Fruit fly (Drosophila melanogaster): ENCODE results near the gene mRpL51.

mRpL51 gene

DNA sequence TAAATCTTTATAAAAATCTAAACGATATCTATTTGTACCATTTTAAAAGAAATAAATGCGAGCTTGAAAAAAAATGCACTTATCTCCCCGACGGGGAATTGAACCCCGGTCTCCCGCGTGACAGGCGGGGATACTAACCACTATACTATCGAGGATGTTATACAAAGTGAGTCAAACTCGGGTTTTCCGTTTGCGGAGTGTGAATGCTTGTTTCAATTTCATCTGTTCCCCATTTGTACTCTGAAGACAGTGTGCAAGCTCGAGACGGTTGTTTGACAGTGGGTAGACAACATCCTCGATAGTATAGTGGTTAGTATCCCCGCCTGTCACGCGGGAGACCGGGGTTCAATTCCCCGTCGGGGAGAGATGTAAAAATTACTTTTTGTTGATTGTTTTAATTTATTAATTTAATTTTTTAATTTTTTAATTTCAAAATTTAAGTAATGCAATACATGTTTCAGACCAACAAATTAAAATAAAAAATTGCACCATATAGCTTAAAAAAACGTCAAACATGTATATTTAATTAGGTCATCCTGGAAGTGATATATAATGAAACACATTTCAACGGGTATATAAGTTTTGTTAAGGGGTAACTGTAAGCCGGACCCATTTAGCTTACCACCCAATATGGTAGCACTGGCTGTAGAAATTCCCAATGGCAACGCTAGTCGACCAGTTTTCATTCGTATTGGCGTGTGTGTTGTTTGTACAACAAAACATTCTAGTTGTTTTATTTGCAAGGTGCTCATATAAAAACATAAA lies 24.5 kb upstream of the mRpL51 start, which contains the start of gene Sema1a:
Sema1a (plus strand) TSS at position 679 of the 765 bp plus-strand sequence.
- TF ChIP-seq ttk (optimal IDR thresholded peaks at IDR 0.05), result no peak
- TF ChIP-seq h (optimal IDR thresholded peaks at IDR 0.05), result no peak
- no peak for TF ChIP-seq insv (optimal IDR thresholded peaks at IDR 0.05)
- no peak for TF ChIP-seq Myc (optimal IDR thresholded peaks at IDR 0.05)
- TF ChIP-seq psq (optimal IDR thresholded peaks at IDR 0.05), result no peak
- TF ChIP-seq Sin3A (optimal IDR thresholded peaks at IDR 0.05), result no peak

DNA sequence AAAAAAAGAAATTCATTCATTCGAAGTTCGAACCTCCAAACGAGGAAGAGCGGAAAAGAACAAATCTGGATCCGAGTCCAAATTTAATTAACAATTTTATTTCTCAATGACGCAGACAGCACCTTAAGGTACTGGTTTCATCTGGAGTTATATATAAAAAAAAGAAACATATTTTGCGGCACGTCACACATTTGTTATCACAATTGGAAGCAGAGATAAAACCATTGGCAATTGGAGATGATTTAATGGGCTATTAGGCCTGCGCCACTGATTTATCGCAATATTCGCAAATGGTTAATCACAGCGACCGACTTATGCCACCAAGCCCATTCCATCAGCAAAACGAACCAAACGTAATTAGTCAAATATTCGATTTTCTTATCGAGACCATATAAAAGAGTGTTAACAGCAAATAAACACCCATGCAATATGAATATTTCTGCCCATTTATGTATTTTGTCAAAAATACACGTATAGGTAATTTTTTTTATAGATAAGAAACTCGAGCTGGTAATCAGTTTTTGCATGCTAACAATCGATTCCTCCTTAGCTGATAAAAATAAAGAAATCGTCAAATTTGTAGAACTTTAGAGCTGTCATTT lies 21.4 kb upstream of the mRpL51 start:
- TF ChIP-seq Sin3A (optimal IDR thresholded peaks at IDR 0.05) (no peak), Myc (optimal IDR thresholded peaks at IDR 0.05) (no peak), insv (optimal IDR thresholded peaks at IDR 0.05) (no peak), h (optimal IDR thresholded peaks at IDR 0.05) (no peak), ttk (optimal IDR thresholded peaks at IDR 0.05) (no peak), psq (optimal IDR thresholded peaks at IDR 0.05) (no peak)

DNA sequence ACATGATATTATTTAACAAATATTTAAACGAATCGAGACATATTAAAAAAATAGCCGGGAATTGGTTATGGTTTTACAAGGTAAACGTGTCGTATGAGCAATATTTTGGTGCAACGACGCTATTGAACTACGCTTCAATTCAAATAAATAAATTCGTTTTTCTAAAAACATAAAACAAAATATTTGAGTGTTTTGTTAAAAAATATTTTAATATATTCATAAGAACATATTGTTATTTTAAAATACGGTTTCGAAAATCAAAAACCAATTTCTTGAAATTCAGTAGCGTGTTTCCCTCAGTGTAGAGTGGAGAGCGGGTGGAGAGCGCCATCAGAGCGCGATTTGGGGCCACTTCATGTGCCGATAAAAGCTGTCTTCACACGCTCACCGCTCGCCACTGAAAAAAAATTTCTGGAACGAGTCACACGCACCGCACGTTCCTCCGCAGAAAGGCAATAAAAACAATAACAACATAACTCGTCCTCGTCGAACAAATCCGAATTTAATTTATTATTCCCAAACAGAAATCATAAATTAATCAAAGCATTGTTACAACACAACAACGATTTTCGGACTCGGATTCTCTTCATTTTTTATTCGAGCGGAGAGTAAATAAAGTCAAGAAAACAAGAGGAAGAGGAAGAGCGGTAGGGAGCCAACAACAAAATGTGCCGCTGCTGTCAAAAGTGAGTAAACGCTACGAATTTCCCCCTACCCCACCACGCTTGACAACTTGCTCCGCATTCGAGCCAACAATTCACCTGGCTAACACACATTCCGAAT lies 18.4 kb upstream of the mRpL51 start:
- TF ChIP-seq ttk (optimal IDR thresholded peaks at IDR 0.05) (no peak), Sin3A (optimal IDR thresholded peaks at IDR 0.05) (no peak), psq (optimal IDR thresholded peaks at IDR 0.05) (no peak)

DNA sequence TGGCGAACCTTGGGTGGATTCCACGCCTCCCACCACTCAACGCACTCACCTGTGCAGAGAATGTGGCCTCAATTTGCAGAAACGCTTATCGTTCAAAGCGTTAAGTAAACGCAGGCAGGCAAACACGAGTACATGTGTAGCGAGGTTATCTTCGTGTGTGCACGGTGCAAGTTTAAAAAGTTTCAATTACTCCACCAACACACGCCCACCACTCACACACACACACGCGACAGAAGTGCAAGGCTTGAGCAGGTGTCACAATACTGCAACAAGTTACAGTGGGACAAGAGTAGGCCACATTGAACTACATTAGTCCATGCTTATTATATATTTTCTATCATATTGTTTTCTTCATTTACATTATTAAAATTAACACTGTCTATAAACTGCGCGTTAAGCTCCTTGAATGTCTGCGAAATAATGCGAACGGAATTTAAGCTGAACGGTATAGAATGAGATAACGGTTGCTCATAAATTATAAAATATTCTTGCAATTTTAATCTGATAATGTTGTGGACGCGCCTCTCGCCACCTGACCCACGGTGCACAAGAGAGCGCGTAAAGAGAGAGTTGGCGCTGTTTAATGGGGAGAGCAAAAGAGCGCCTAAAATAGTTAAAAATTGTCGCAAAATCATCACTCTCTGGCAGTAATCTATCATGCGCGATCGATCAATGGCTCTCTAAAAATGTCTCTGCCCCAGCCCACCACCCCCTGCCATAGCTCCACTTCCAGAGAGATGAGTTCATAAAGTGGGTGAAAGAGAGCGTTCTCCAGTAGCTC lies 17.5 kb upstream of the mRpL51 start:
- TF ChIP-seq ttk (optimal IDR thresholded peaks at IDR 0.05) (no peak), insv (optimal IDR thresholded peaks at IDR 0.05) (no peak), Myc (optimal IDR thresholded peaks at IDR 0.05) (no peak), Sin3A (optimal IDR thresholded peaks at IDR 0.05) (no peak), psq (optimal IDR thresholded peaks at IDR 0.05) (no peak), h (optimal IDR thresholded peaks at IDR 0.05) (no peak)

DNA sequence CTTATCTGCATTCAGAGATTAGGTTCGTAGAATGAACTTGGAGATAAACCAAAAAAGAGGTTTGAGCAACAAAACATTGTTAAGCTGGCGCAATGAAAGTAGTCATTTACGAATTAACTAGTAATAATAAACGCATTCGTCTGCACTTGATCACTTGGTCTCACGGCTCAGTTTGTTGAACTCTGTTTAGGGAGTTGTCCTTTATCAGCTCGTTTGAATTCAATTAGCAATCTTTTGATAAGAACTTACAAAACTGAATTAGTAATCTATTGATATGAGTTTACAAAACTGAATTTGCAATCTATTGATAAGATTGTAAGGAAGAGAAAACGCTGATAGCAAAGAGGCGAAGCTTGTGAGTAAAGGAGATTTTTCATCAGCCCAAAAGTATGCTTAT lies 16.9 kb upstream of the mRpL51 start:
- TF ChIP-seq h (optimal IDR thresholded peaks at IDR 0.05) (no peak), Sin3A (optimal IDR thresholded peaks at IDR 0.05) (no peak), insv (optimal IDR thresholded peaks at IDR 0.05) (no peak), ttk (optimal IDR thresholded peaks at IDR 0.05) (no peak), psq (optimal IDR thresholded peaks at IDR 0.05) (no peak), Myc (optimal IDR thresholded peaks at IDR 0.05) (no peak)

DNA sequence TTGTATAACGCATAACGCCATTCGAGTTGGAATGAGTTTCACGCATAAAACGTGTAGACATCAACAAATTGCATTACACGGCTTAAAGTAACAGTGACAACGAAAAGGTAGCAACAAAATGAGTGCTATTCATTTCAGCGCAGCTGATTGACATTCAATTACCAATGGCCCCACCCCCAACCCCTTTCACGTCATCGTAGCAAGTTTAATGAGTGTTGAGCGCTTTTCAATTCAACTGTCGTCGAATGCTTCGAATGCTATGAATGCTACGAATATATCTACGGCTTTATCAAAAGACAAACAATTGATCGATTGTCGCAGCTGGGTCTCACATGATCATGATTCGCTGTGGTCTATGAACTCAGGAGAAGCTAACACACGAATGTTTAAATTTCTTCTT lies 16.5 kb upstream of the mRpL51 start:
- no peak for TF ChIP-seq Myc (optimal IDR thresholded peaks at IDR 0.05)
- TF ChIP-seq Sin3A (optimal IDR thresholded peaks at IDR 0.05), result no peak
- no peak for TF ChIP-seq ttk (optimal IDR thresholded peaks at IDR 0.05)
- no peak for TF ChIP-seq psq (optimal IDR thresholded peaks at IDR 0.05)
- TF ChIP-seq h (optimal IDR thresholded peaks at IDR 0.05), result no peak
- no peak for TF ChIP-seq insv (optimal IDR thresholded peaks at IDR 0.05)

DNA sequence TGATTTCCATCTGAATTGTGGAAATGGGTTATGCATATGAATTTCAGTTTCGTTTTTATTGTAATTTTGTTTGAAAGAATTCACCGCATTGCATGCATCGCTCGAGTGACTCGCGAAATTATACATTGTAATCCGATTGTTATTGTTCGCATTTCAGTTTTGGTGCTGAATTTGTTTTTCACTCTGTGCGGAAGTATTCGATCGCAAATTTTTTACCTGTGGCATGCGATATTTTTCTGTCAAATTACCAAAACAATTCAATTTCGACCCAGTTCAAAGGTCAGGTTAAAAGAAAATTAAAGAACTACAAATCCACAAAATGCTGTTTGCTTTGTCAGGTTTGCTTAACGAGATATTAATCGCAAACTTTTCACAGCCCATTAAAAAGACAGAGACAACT lies 15.6 kb upstream of the mRpL51 start:
- TF ChIP-seq insv (optimal IDR thresholded peaks at IDR 0.05) (no peak), Sin3A (optimal IDR thresholded peaks at IDR 0.05) (no peak), h (optimal IDR thresholded peaks at IDR 0.05) (no peak), psq (optimal IDR thresholded peaks at IDR 0.05) (no peak), ttk (optimal IDR thresholded peaks at IDR 0.05) (no peak), Myc (optimal IDR thresholded peaks at IDR 0.05) (no peak)

DNA sequence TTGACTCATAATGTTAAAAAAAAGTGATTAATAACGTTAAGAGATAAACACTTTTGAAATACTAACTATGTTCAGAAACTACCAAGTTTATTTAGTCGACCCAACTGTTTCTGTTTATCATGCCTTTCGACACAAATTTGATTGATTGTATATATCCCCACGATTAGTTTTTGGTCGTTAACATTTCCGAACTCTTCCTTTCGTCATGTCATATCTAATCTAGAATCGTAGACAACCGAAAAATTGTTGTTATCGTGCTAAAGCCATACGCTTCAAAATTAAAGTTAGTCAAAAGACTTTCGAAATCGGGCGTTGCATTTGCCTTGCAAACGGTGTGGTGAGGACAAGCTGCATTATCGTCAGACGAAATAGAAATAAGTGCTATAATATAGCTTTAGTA lies 13.0 kb upstream of the mRpL51 start:
- TF ChIP-seq insv (optimal IDR thresholded peaks at IDR 0.05) (no peak), h (optimal IDR thresholded peaks at IDR 0.05) (no peak), Sin3A (optimal IDR thresholded peaks at IDR 0.05) (no peak), ttk (optimal IDR thresholded peaks at IDR 0.05) (no peak), Myc (optimal IDR thresholded peaks at IDR 0.05) (no peak), psq (optimal IDR thresholded peaks at IDR 0.05) (no peak)

DNA sequence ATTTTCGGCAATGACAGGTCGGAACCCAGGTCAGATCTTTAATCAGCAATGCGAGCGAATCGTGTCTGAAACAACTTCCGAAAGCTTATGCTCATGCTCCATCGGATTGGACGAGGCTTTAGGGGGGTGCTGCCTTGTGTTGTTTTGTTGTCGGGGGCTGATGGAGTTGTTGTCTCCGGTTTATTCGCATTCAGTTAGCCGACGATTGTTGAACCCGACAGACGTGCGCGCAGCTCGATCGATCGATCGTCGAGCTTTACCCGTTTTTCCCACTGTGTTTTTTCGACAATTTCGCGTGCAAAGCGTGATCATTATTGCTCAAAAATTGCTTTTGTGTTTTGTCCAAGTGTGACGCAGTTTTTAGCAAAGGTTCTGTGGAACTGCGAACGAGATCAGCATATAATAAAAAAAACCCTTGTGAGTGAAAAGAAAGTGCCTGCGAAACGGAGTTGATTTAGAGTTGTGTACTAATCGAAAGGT lies 11.8 kb upstream of the mRpL51 start, which contains the start of gene CG17834:
CG17834 (plus strand) TSS at position 191 of the 480 bp plus-strand sequence.
- no peak for TF ChIP-seq insv (optimal IDR thresholded peaks at IDR 0.05)
- no peak for TF ChIP-seq Sin3A (optimal IDR thresholded peaks at IDR 0.05)
- no peak for TF ChIP-seq ttk (optimal IDR thresholded peaks at IDR 0.05)
- TF ChIP-seq psq (optimal IDR thresholded peaks at IDR 0.05), result no peak
- no peak for TF ChIP-seq Myc (optimal IDR thresholded peaks at IDR 0.05)
- no peak for TF ChIP-seq h (optimal IDR thresholded peaks at IDR 0.05)

DNA sequence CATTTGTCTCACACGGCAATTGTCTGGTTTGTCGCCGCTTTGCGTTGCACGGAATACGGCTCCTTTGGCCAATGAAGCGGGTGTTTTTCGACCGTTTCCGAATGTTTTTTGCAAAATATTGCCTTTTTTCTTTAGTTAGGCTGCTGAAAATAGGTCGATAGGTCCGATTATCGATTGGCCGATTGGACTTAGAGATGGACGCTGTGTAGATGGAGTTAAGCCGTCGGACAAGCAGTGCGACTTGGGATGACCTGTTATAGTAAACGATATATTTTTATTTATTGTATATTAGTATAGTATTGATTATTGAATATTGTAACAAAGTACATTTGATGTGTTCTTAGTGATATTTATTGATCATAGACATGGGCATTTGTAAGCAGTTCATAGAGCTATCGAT lies 11.1 kb upstream of the mRpL51 start, which contains the start of the genes lmgA and lmgB:
lmgA (minus strand) TSS at position 301 of the 400 bp plus-strand sequence.
lmgB (minus strand) TSS at position 301 of the 400 bp plus-strand sequence.
- TF ChIP-seq insv (optimal IDR thresholded peaks at IDR 0.05) (no peak), ttk (optimal IDR thresholded peaks at IDR 0.05) (no peak), psq (optimal IDR thresholded peaks at IDR 0.05) (no peak), Myc (optimal IDR thresholded peaks at IDR 0.05) (no peak), Sin3A (optimal IDR thresholded peaks at IDR 0.05) (no peak), h (optimal IDR thresholded peaks at IDR 0.05) (no peak)

DNA sequence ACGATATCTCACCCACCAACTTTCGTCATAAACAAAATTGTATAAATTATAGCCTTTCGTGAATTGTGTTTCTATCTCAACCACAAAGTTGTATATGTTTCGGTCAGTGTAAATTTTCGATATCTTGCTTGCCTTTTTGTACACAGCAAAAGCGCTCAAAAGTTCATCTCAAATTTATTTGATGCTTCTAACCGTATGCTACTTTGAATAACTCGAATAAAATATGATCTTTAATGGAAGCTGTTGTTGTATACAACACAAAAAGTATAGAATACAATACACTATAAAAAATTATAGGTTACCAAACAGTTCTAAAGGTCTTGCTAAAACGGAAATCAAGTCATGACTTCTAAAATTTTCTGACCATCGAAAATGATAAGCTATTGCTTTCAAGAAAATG lies 7.8 kb upstream of the mRpL51 start:
- TF ChIP-seq ttk (optimal IDR thresholded peaks at IDR 0.05), result no peak
- no peak for TF ChIP-seq insv (optimal IDR thresholded peaks at IDR 0.05)
- TF ChIP-seq Myc (optimal IDR thresholded peaks at IDR 0.05), result no peak
- no peak for TF ChIP-seq h (optimal IDR thresholded peaks at IDR 0.05)
